Fruit fly (Drosophila melanogaster): ENCODE data around the gene DIP-epsilon.

The DIP-epsilon gene

DNA sequence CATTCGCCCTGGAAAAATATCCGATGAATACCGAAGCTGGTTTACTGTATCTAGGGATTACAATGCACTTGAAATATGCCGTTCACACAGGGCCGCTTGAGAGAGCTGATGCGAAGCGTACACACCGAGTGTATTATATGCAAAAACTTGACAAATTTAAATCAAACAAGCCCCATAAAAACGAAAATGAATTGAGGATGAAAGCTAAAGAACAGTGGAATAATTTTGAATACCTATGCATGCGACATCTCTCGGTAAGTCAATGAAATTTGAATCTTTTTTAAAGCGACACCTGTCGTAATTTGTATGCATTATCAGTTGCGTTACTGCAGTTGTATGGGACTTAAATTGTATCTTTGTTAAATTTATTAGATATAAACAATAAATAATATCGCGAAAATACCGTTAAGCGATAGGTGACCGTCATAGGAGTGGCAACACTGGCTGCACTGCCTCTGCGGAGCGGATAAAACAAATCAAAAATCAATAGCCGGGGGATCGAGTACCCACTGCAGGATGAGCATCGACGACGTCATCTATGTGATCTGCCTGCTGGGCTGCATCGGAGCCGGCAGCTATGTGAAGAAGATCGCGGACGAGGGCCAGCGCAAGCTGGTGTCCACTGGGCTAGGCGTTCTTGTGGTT, 45.0 kb upstream of the DIP-epsilon start, which contains the start of gene frj (continued):
- TF ChIP-seq Mes4 (GFP tag; optimal IDR thresholded peaks at IDR 0.05) = no peak
- TF ChIP-seq CG18476 (GFP tag; optimal IDR thresholded peaks at IDR 0.05) = peak; percentile 33
- TF ChIP-seq CG7271 (tag; optimal IDR thresholded peaks at IDR 0.05) = no peak
- TF ChIP-seq aop (GFP tag; IDR thresholded peaks at IDR 0.05) = peak; percentile 31; the same call in 1 of the 2 replicates
- TF ChIP-seq ssp (GFP tag; IDR thresholded peaks at IDR 0.05) = peak; percentile 99
- TF ChIP-seq unpg (GFP tag; optimal IDR thresholded peaks at IDR 0.05) = peak; percentile 55
- peak; percentile 61 for TF ChIP-seq bbx (GFP tag; IDR thresholded peaks at IDR 0.05; ENCODE audit: partially characterized antibody)
- peak; percentile 73 for TF ChIP-seq tx (GFP tag; optimal IDR thresholded peaks at IDR 0.05)
- peak; percentile 78 for TF ChIP-seq Hr3 (GFP tag; optimal IDR thresholded peaks at IDR 0.05)
- peak; percentile 22 for TF ChIP-seq CG9437 (GFP tag; optimal IDR thresholded peaks at IDR 0.05)
- no peak for TF ChIP-seq CG1529 (GFP tag; optimal IDR thresholded peaks at IDR 0.05)
- peak; percentile 69 for TF ChIP-seq shn (GFP tag; optimal IDR thresholded peaks at IDR 0.05)
- no peak for TF ChIP-seq gce (GFP tag; IDR thresholded peaks at IDR 0.05)
- TF ChIP-seq B-H1 (GFP tag; IDR thresholded peaks at IDR 0.05) = peak; percentile 39; the same call in 1 of the 3 replicates
- TF ChIP-seq Tbp (GFP tag; optimal IDR thresholded peaks at IDR 0.05) = no peak
- peak; percentile 76 for TF ChIP-seq CG11456 (GFP tag; IDR thresholded peaks at IDR 0.05)
- TF ChIP-seq Mrtf (GFP tag; IDR thresholded peaks at IDR 0.05) = peak; percentile 67
- TF ChIP-seq abd-A (tag; optimal IDR thresholded peaks at IDR 0.05) = no peak
- TF ChIP-seq gem (tag; optimal IDR thresholded peaks at IDR 0.05) = peak; percentile 76
- peak; percentile 56 for TF ChIP-seq esg (GFP tag; conservative IDR thresholded peaks at IDR 0.05)
- peak; percentile 72 for TF ChIP-seq Dll (GFP tag; IDR thresholded peaks at IDR 0.05; ENCODE audit: partially characterized antibody)
- peak; percentile 51 for TF ChIP-seq CG13894 (tag; optimal IDR thresholded peaks at IDR 0.05)
- TF ChIP-seq HLH4C (GFP tag; IDR thresholded peaks at IDR 0.05; ENCODE audit: partially characterized antibody) = 0 out of 3 replicates have a peak, but pooled peaks have one; percentile 45
- TF ChIP-seq Bteb2 (GFP tag; optimal IDR thresholded peaks at IDR 0.05) = peak; percentile 33
- no peak for TF ChIP-seq Sry-β (GFP tag; optimal IDR thresholded peaks at IDR 0.05)
- TF ChIP-seq CG31365 (tag; optimal IDR thresholded peaks at IDR 0.05) = no peak
- TF ChIP-seq CG10654 (GFP tag; optimal IDR thresholded peaks at IDR 0.05) = peak; percentile 58
- no peak for TF ChIP-seq kni (GFP tag; optimal IDR thresholded peaks at IDR 0.05)
- TF ChIP-seq pum (GFP tag; optimal IDR thresholded peaks at IDR 0.05) = peak; percentile 68
- peak; percentile 58 for TF ChIP-seq CG15696 (tag; optimal IDR thresholded peaks at IDR 0.05)
- peak; percentile 79 for TF ChIP-seq maf-S (GFP tag; optimal IDR thresholded peaks at IDR 0.05)
- no peak for TF ChIP-seq C15 (GFP tag; IDR thresholded peaks at IDR 0.05)
- no peak for TF ChIP-seq CG12071 (GFP tag; optimal IDR thresholded peaks at IDR 0.05)
- TF ChIP-seq CG2202 (tag; optimal IDR thresholded peaks at IDR 0.05) = no peak
- TF ChIP-seq prd (optimal IDR thresholded peaks at IDR 0.05) = no peak
- TF ChIP-seq prd (GFP tag; IDR thresholded peaks at IDR 0.05) = peak; percentile 81
- no peak for TF ChIP-seq da (GFP tag; optimal IDR thresholded peaks at IDR 0.05)
- TF ChIP-seq Gsc (GFP tag; IDR thresholded peaks at IDR 0.05) = no peak
- 0 out of 2 replicates have a peak, but pooled peaks have one; percentile 33 for TF ChIP-seq CG32772 (GFP tag; IDR thresholded peaks at IDR 0.05)
- no peak for TF ChIP-seq so (GFP tag; IDR thresholded peaks at IDR 0.05)
- peak; percentile 34; the same call in 1 of the 2 replicates for TF ChIP-seq CG14667 (GFP tag; IDR thresholded peaks at IDR 0.05)
- no peak for TF ChIP-seq cg (GFP tag; optimal IDR thresholded peaks at IDR 0.05)
- TF ChIP-seq dysf (GFP tag; IDR thresholded peaks at IDR 0.05) = peak; percentile 62
- TF ChIP-seq CoRest (tag; optimal IDR thresholded peaks at IDR 0.05) = peak; percentile 80
- TF ChIP-seq chm (GFP tag; IDR thresholded peaks at IDR 0.05) = no peak
- TF ChIP-seq mirr (GFP tag; optimal IDR thresholded peaks at IDR 0.05) = no peak
- peak; percentile 73 for TF ChIP-seq CG7839 (tag; optimal IDR thresholded peaks at IDR 0.05)
- no peak for TF ChIP-seq kay (GFP tag; optimal IDR thresholded peaks at IDR 0.05)
- TF ChIP-seq Ets65A (GFP tag) = peak; percentile 98
- TF ChIP-seq ATbp (GFP tag; optimal IDR thresholded peaks at IDR 0.05) = peak; percentile 6
- peak; percentile 70 for TF ChIP-seq CG14441 (GFP tag; IDR thresholded peaks at IDR 0.05)
